Worm (Caenorhabditis elegans): ENCODE data around the gene T20B3.1.

Gene T20B3.1

DNA sequence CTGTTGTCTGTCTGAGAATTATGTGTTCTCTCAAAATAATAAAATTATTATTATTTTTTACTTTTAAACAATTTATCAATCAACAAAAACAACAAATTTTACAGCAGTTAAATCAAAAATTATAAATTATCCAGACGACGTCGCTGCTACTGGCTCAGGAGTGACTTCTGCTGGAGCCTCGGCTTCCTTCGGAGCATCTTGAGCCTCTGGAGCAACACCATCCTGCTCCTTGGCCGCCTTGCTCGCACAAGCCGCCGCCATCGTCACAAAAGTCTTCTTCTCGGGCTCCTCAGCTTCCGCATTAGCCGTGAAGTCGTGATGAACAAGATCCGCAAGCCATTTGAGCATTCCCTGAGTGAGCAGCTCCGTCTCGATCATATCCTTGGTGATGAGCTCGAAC is 22.6 kb upstream of the T20B3.1 start:
- TF ChIP-seq elt-3 (tag; optimal IDR thresholded peaks at IDR 0.05) = no peak
- TF ChIP-seq nhr-12 (tag; optimal IDR thresholded peaks at IDR 0.05) = no peak
- TF ChIP-seq mep-1 (tag; optimal IDR thresholded peaks at IDR 0.05) = no peak
- TF ChIP-seq unc-62 (GFP tag; optimal IDR thresholded peaks at IDR 0.05) = no peak
- TF ChIP-seq M03D4.4 (tag; optimal IDR thresholded peaks at IDR 0.05) = no peak
- TF ChIP-seq ceh-83 (GFP tag; optimal IDR thresholded peaks at IDR 0.05) = no peak
- no peak for TF ChIP-seq ham-2 (GFP tag; optimal IDR thresholded peaks at IDR 0.05)
- no peak for TF ChIP-seq sptf-1 (tag; optimal IDR thresholded peaks at IDR 0.05)
- TF ChIP-seq lin-13 (tag; optimal IDR thresholded peaks at IDR 0.05) = no peak
- no peak for TF ChIP-seq bed-3 (GFP tag; optimal IDR thresholded peaks at IDR 0.05)
- no peak for TF ChIP-seq ztf-11 (tag; optimal IDR thresholded peaks at IDR 0.05)
- no peak for TF ChIP-seq blmp-1 (tag; optimal IDR thresholded peaks at IDR 0.05)
- TF ChIP-seq ceh-39 (tag; optimal IDR thresholded peaks at IDR 0.05) = no peak
- TF ChIP-seq drap-1 (GFP tag; optimal IDR thresholded peaks at IDR 0.05) = no peak
- TF ChIP-seq lsy-2 (tag; optimal IDR thresholded peaks at IDR 0.05) = no peak
- no peak for TF ChIP-seq unc-39 (tag; optimal IDR thresholded peaks at IDR 0.05)
- no peak for TF ChIP-seq nhr-2 (tag; optimal IDR thresholded peaks at IDR 0.05)

DNA sequence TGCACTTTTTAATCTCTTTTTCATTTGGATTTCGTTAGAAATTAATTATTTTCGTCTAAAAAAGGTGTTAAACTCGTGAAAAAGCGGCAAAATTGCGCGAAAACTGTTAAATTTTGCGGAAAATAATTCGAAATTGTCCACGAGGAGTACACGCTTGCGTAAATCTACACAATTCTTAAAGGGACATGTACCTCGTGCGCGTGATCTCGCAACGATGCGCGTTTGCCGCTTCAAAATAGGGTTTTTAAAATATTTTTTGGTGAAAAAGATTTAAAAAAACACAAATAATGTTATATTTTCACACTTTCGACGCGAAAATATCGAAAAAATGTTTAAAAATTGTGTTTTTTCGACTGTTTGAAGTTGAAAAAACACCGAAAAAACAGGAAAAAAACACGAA is 22.0 kb upstream of the T20B3.1 start:
- TF ChIP-seq unc-39 (tag; optimal IDR thresholded peaks at IDR 0.05) = no peak
- TF ChIP-seq lin-32 (GFP tag; optimal IDR thresholded peaks at IDR 0.05) = no peak
- no peak for TF ChIP-seq drap-1 (GFP tag; optimal IDR thresholded peaks at IDR 0.05)
- TF ChIP-seq nhr-12 (tag; optimal IDR thresholded peaks at IDR 0.05) = no peak
- no peak for TF ChIP-seq elt-3 (tag; optimal IDR thresholded peaks at IDR 0.05)
- no peak for TF ChIP-seq hlh-1 (tag; optimal IDR thresholded peaks at IDR 0.05)
- TF ChIP-seq lsy-2 (tag; optimal IDR thresholded peaks at IDR 0.05) = no peak
- TF ChIP-seq ceh-39 (tag; optimal IDR thresholded peaks at IDR 0.05) = no peak

DNA sequence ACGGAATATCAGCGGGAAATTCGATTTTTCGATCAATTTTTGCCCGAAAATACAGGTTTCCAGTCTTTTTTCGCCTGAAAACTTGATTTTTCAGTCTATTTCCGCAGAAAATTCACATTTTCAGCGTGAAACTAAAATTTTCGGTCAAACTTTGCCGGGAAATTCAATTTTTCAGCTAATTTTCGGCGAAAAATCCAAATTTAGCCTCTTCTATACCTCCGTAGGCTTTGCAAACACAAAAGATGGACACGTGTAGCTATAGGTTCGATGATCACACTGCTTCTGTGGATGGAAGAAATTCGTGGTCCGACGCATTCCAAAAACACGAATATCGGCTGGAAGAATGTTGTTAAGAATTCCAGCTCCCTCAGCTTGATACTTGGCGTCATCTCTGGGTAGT is 21.3 kb upstream of the T20B3.1 start:
- no peak for TF ChIP-seq nhr-2 (tag; optimal IDR thresholded peaks at IDR 0.05)
- TF ChIP-seq lin-13 (tag; optimal IDR thresholded peaks at IDR 0.05) = no peak
- TF ChIP-seq ham-2 (GFP tag; optimal IDR thresholded peaks at IDR 0.05) = no peak
- no peak for TF ChIP-seq ces-1 (GFP tag; optimal IDR thresholded peaks at IDR 0.05)
- no peak for TF ChIP-seq mab-5 (tag; optimal IDR thresholded peaks at IDR 0.05)
- no peak for TF ChIP-seq M03D4.4 (tag; optimal IDR thresholded peaks at IDR 0.05)
- no peak for TF ChIP-seq snpc-4 (tag; optimal IDR thresholded peaks at IDR 0.05)
- TF ChIP-seq mep-1 (tag; optimal IDR thresholded peaks at IDR 0.05) = no peak
- TF ChIP-seq lin-32 (GFP tag; optimal IDR thresholded peaks at IDR 0.05) = no peak
- no peak for TF ChIP-seq nhr-12 (tag; optimal IDR thresholded peaks at IDR 0.05)
- TF ChIP-seq cnd-1 (tag; optimal IDR thresholded peaks at IDR 0.05) = no peak
- no peak for TF ChIP-seq nhr-237 (tag; optimal IDR thresholded peaks at IDR 0.05)
- TF ChIP-seq elt-3 (tag; optimal IDR thresholded peaks at IDR 0.05) = no peak
- no peak for TF ChIP-seq pha-4 (tag; optimal IDR thresholded peaks at IDR 0.05)
- TF ChIP-seq unc-39 (tag; optimal IDR thresholded peaks at IDR 0.05) = no peak

- TF ChIP-seq drap-1 (GFP tag; optimal IDR thresholded peaks at IDR 0.05) (peak; percentile 30), ces-1 (GFP tag; optimal IDR thresholded peaks at IDR 0.05) (peak; percentile 23), ztf-11 (tag; optimal IDR thresholded peaks at IDR 0.05) (no peak), pha-4 (tag; optimal IDR thresholded peaks at IDR 0.05) (peak; percentile 47), unc-120 (tag; optimal IDR thresholded peaks at IDR 0.05; ENCODE audit: poor library complexity, severe bottlenecking) (no peak), M03D4.4 (tag; optimal IDR thresholded peaks at IDR 0.05) (no peak), mep-1 (tag; optimal IDR thresholded peaks at IDR 0.05) (peak; percentile 15), cnd-1 (tag; optimal IDR thresholded peaks at IDR 0.05) (no peak), lsy-2 (tag; optimal IDR thresholded peaks at IDR 0.05) (peak; percentile 52), lin-13 (tag; optimal IDR thresholded peaks at IDR 0.05) (peak; percentile 65)
Observed at ce11 chrV:16794828-16795354, 20.5 kb upstream of the T20B3.1 start, which contains the start of the genes ctps-1 and pus-1. Gene ctps-1 (plus strand): TSS chrV:16794878. Gene pus-1 (minus strand): TSS chrV:16794952.

- TF ChIP-seq nhr-28 (tag; optimal IDR thresholded peaks at IDR 0.05) (no peak), ztf-11 (tag; optimal IDR thresholded peaks at IDR 0.05) (no peak), drap-1 (GFP tag; optimal IDR thresholded peaks at IDR 0.05) (no peak), ceh-39 (tag; optimal IDR thresholded peaks at IDR 0.05) (peak; percentile 62), zip-8 (tag; optimal IDR thresholded peaks at IDR 0.05) (peak; percentile 10)
Observed at ce11 chrV:16800484-16800883, 14.9 kb upstream of the T20B3.1 start.

- TF ChIP-seq elt-1 (tag; optimal IDR thresholded peaks at IDR 0.05; ENCODE audit: borderline replicate concordance, insufficient read depth) = no peak
- TF ChIP-seq cnd-1 (tag; optimal IDR thresholded peaks at IDR 0.05) = no peak
- no peak for TF ChIP-seq ceh-43 (GFP tag; optimal IDR thresholded peaks at IDR 0.05)
- no peak for TF ChIP-seq nhr-2 (tag; optimal IDR thresholded peaks at IDR 0.05)
- TF ChIP-seq unc-62 (GFP tag; optimal IDR thresholded peaks at IDR 0.05) = no peak
- TF ChIP-seq nhr-28 (tag; optimal IDR thresholded peaks at IDR 0.05) = no peak
- no peak for TF ChIP-seq tbx-8 (GFP tag; optimal IDR thresholded peaks at IDR 0.05)
- TF ChIP-seq snpc-4 (tag; optimal IDR thresholded peaks at IDR 0.05) = no peak
- TF ChIP-seq bed-3 (GFP tag; optimal IDR thresholded peaks at IDR 0.05) = no peak
- no peak for TF ChIP-seq zip-8 (tag; optimal IDR thresholded peaks at IDR 0.05)
- no peak for TF ChIP-seq nhr-76 (tag; optimal IDR thresholded peaks at IDR 0.05)
- TF ChIP-seq ces-1 (GFP tag; optimal IDR thresholded peaks at IDR 0.05) = no peak
- no peak for TF ChIP-seq nhr-237 (tag; optimal IDR thresholded peaks at IDR 0.05)
- no peak for TF ChIP-seq sem-2 (GFP tag; optimal IDR thresholded peaks at IDR 0.05)
- no peak for TF ChIP-seq hlh-1 (tag; optimal IDR thresholded peaks at IDR 0.05)
- TF ChIP-seq mls-2 (tag; optimal IDR thresholded peaks at IDR 0.05) = no peak
- no peak for TF ChIP-seq drap-1 (GFP tag; optimal IDR thresholded peaks at IDR 0.05)
Observed at ce11 chrV:16802572-16802971, 12.8 kb upstream of the T20B3.1 start, which contains the start of gene cand-1. Gene cand-1 (plus strand): TSS chrV:16802872.

Data from whole organism, mixed stage, embryonic.